Worm (Caenorhabditis elegans): ENCODE measurements around the gene C45H4.14.
A peak's percentile ranks its signal among the peaks of the same experiment; 100 is the strongest.

Gene C45H4.14

ce11 chrV:2126554-2126953 lies 32.7 kb downstream of the C45H4.14 start:
- TF ChIP-seq sptf-2 (GFP tag; optimal IDR thresholded peaks at IDR 0.05) (no peak), egl-44 (GFP tag; IDR thresholded peaks at IDR 0.05) (no peak), let-526 (GFP tag; IDR thresholded peaks at IDR 0.05) (no peak), efl-1 (GFP tag; optimal IDR thresholded peaks at IDR 0.05) (peak; percentile 25), attf-6 (GFP tag; IDR thresholded peaks at IDR 0.05) (no peak), madf-8 (GFP tag; conservative IDR thresholded peaks at IDR 0.05) (peak; percentile 34), unc-62 (GFP tag; optimal IDR thresholded peaks at IDR 0.05) (no peak), ekl-4 (GFP tag; IDR thresholded peaks at IDR 0.05) (no peak), nhr-27 (tag; optimal IDR thresholded peaks at IDR 0.05) (no peak), B0261.1 (tag; optimal IDR thresholded peaks at IDR 0.05) (no peak)

ce11 chrV:2123164-2123563 lies 36.1 kb downstream of the C45H4.14 start:
- TF ChIP-seq ztf-22 (GFP tag; optimal IDR thresholded peaks at IDR 0.05), result no peak
- TF ChIP-seq Y79H2A.3 (GFP tag; conservative IDR thresholded peaks at IDR 0.05), result no peak
- no peak for TF ChIP-seq hmg-1.2 (GFP tag; IDR thresholded peaks at IDR 0.05)
- peak; percentile 62 for TF ChIP-seq nhr-80 (tag; optimal IDR thresholded peaks at IDR 0.05)

ce11 chrV:2122517-2122916 lies 36.7 kb downstream of the C45H4.14 start, which contains the start of gene F22F7.2:
Gene F22F7.2, plus strand, starts transcription at chrV:2122782.
- TF ChIP-seq somi-1 (GFP tag; optimal IDR thresholded peaks at IDR 0.05) (no peak), F22D6.2 (tag; optimal IDR thresholded peaks at IDR 0.05) (no peak), ceh-100 (GFP tag; IDR thresholded peaks at IDR 0.05) (no peak), hmg-1.2 (GFP tag; IDR thresholded peaks at IDR 0.05) (peak; percentile 23; the same call in 1 of the 2 replicates), snpc-4 (GFP tag; optimal IDR thresholded peaks at IDR 0.05) (no peak), snpc-4 (tag; optimal IDR thresholded peaks at IDR 0.05) (no peak), F37B4.10 (GFP tag; IDR thresholded peaks at IDR 0.05) (no peak), xnd-1 (tag; optimal IDR thresholded peaks at IDR 0.05) (no peak), nhr-80 (tag; optimal IDR thresholded peaks at IDR 0.05) (peak; percentile 2), pbrm-1 (GFP tag; IDR thresholded peaks at IDR 0.05) (no peak), attf-5 (GFP tag; optimal IDR thresholded peaks at IDR 0.05) (peak; percentile 3), T26A5.8 (tag; optimal IDR thresholded peaks at IDR 0.05) (no peak), B0336.3 (GFP tag; IDR thresholded peaks at IDR 0.05) (no peak)

ce11 chrV:2121910-2122362 lies 37.3 kb downstream of the C45H4.14 start, which contains the start of gene F22F7.8:
Gene F22F7.8, minus strand, starts transcription at chrV:2121960.
- TF ChIP-seq attf-3 (GFP tag; conservative IDR thresholded peaks at IDR 0.05), result no peak
- TF ChIP-seq lin-26 (GFP tag; IDR thresholded peaks at IDR 0.05), result no peak
- TF ChIP-seq C06A6.2 (GFP tag; conservative IDR thresholded peaks at IDR 0.05), result no peak
- no peak for TF ChIP-seq gei-17 (GFP tag; optimal IDR thresholded peaks at IDR 0.05)
- TF ChIP-seq sdz-38 (tag; optimal IDR thresholded peaks at IDR 0.05), result no peak

ce11 chrV:2119529-2119928 lies 39.7 kb downstream of the C45H4.14 start, which contains the start of gene F22F7.11:
Gene F22F7.11, plus strand, starts transcription at chrV:2119829.
- no peak for TF ChIP-seq F37B4.10 (GFP tag; IDR thresholded peaks at IDR 0.05)
- TF ChIP-seq F23B12.7 (tag; optimal IDR thresholded peaks at IDR 0.05; ENCODE audit: insufficient read depth), result no peak
- no peak for TF ChIP-seq nhr-27 (tag; optimal IDR thresholded peaks at IDR 0.05)
- TF ChIP-seq pha-4 (tag; optimal IDR thresholded peaks at IDR 0.05), result no peak
- TF ChIP-seq ztf-3 (GFP tag; optimal IDR thresholded peaks at IDR 0.05), result no peak
- TF ChIP-seq lin-54 (GFP tag; optimal IDR thresholded peaks at IDR 0.05), result no peak
- no peak for TF ChIP-seq snpc-4 (GFP tag; optimal IDR thresholded peaks at IDR 0.05)
- no peak for TF ChIP-seq snpc-4 (tag; optimal IDR thresholded peaks at IDR 0.05)
- no peak for TF ChIP-seq C06A6.2 (GFP tag; conservative IDR thresholded peaks at IDR 0.05)
- no peak for TF ChIP-seq athp-1 (tag; optimal IDR thresholded peaks at IDR 0.05)
- no peak for TF ChIP-seq chd-7 (tag; optimal IDR thresholded peaks at IDR 0.05)
- TF ChIP-seq C17E4.6 (GFP tag; IDR thresholded peaks at IDR 0.05), result no peak
